Worm (Caenorhabditis elegans) whole organism, young adult: ENCODE measurements around the gene W05B10.6.

Experiments used
- B0019.2 ChIP-seq: fragments of 200-800 bp; sonication (Bioruptor generic); conservative IDR thresholded peaks from 2 replicates; pipeline ENCODE4 v1.3.6; 2022; ENCODE audit warnings: missing genetic modification reagents, missing genetic modification characterization, missing compliant biosample characterization
- C17E4.6 ChIP-seq: fragments of 200-800 bp; sonication (Bioruptor generic); IDR thresholded peaks from 2 replicates; pipeline ENCODE4 v1.3.6; 2022; ENCODE audit warnings: missing genetic modification reagents, missing genetic modification characterization, missing compliant biosample characterization
- F33H1.4 ChIP-seq: fragments of 200-800 bp; sonication (Bioruptor generic); IDR thresholded peaks from 2 replicates; pipeline ENCODE4 v1.3.6; 2022; ENCODE audit warnings: missing genetic modification reagents, missing genetic modification characterization, missing compliant biosample characterization
- F39B2.1 ChIP-seq: fragments of 200-800 bp; sonication (Bioruptor generic); IDR thresholded peaks from 2 replicates; pipeline ENCODE4 v1.3.6; 2022; ENCODE audit warnings: missing genetic modification reagents, missing genetic modification characterization, missing compliant biosample characterization
- F52B5.7 ChIP-seq: sonication (generic microtip); optimal IDR thresholded peaks from 2 replicates; lab custom pipeline; 2016; ENCODE audit warnings: mild to moderate bottlenecking, missing genetic modification characterization, missing compliant biosample characterization
- K12H6.12 ChIP-seq: fragments of 200-800 bp; sonication (Bioruptor generic); optimal IDR thresholded peaks from 2 replicates; lab custom pipeline; 2018; ENCODE audit warnings: mild to moderate bottlenecking, missing genetic modification characterization, missing compliant biosample characterization
- T07F8.4 ChIP-seq: sonication (generic microtip); optimal IDR thresholded peaks from 2 replicates; lab custom pipeline; 2016; ENCODE audit warnings: mild to moderate bottlenecking, missing genetic modification characterization, moderate library complexity, missing compliant biosample characterization
- Y53F4B.3 ChIP-seq: fragments of 200-800 bp; sonication (Bioruptor generic); IDR thresholded peaks from 2 replicates; pipeline ENCODE4 v1.3.6; 2022; ENCODE audit warnings: missing genetic modification reagents, missing genetic modification characterization, missing compliant biosample characterization
- Y56A3A.18 ChIP-seq: fragments of 200-800 bp; sonication (Bioruptor generic); IDR thresholded peaks from 2 replicates; pipeline ENCODE4 v1.3.6; 2022; ENCODE audit warnings: missing genetic modification reagents, missing genetic modification characterization, missing compliant biosample characterization
- Y79H2A.3 ChIP-seq: fragments of 200-800 bp; sonication (Bioruptor generic); conservative IDR thresholded peaks from 2 replicates; pipeline ENCODE4 v1.3.6; 2022; ENCODE audit warnings: missing genetic modification reagents, missing genetic modification characterization, missing compliant biosample characterization
- ZK185.1 ChIP-seq: sonication (generic microtip); optimal IDR thresholded peaks from 2 replicates; lab custom pipeline; 2016; ENCODE audit warnings: mild to moderate bottlenecking, missing genetic modification characterization, missing compliant biosample characterization; ENCODE audit not compliant: poor library complexity, severe bottlenecking
- ama-1 ChIP-seq, 3 experiments: fragments of 150-350 bp in 1 of 3; sonication (generic microtip) in 2 of 3; optimal IDR thresholded peaks; 2 replicates each; lab custom pipeline; 2014 to 2018; ENCODE audit warnings: missing biosample characterization in 2 of 3, missing genetic modification characterization in 2 of 3, missing genetic modification reagents in 2 of 3
- aptf-2 ChIP-seq: fragments of 200-800 bp; sonication (Bioruptor generic); conservative IDR thresholded peaks from 2 replicates; pipeline ENCODE4 v1.3.6; 2022; ENCODE audit warnings: missing genetic modification reagents, missing genetic modification characterization, missing compliant biosample characterization
- atf-7 ChIP-seq: sonication (generic microtip); optimal IDR thresholded peaks from 2 replicates; lab custom pipeline; 2017; ENCODE audit warnings: mild to moderate bottlenecking, missing genetic modification characterization, missing compliant biosample characterization
- athp-1 ChIP-seq: sonication (generic microtip); optimal IDR thresholded peaks from 2 replicates; lab custom pipeline; 2017; ENCODE audit warnings: mild to moderate bottlenecking, missing genetic modification characterization, missing compliant biosample characterization
- attf-3 ChIP-seq: fragments of 200-800 bp; sonication (Bioruptor generic); conservative IDR thresholded peaks from 2 replicates; pipeline ENCODE4 v1.3.6; 2022; ENCODE audit warnings: missing genetic modification reagents, missing genetic modification characterization, missing compliant biosample characterization
- attf-5 ChIP-seq: fragments of 200-800 bp; sonication (Bioruptor generic); optimal IDR thresholded peaks from 2 replicates; lab custom pipeline; 2018; ENCODE audit warnings: mild to moderate bottlenecking, missing genetic modification characterization, missing compliant biosample characterization
- attf-6 ChIP-seq: fragments of 200-800 bp; sonication (Bioruptor generic); IDR thresholded peaks from 2 replicates; pipeline ENCODE4 v1.3.6; 2022; ENCODE audit warnings: missing genetic modification reagents, missing genetic modification characterization, missing compliant biosample characterization
- cebp-1 ChIP-seq, 2 experiments: fragments of 200-800 bp in 1 of 2; sonication (Bioruptor generic) in 1 of 2; sonication (generic microtip) in 1 of 2; IDR thresholded peaks in 1 of 2; optimal IDR thresholded peaks in 1 of 2; 2 replicates each; pipeline versions ENCODE4 v1.3.6 to Lab custom; 2017 to 2022; ENCODE audit warnings: missing compliant biosample characterization in 2 of 2, missing genetic modification characterization in 2 of 2, mild to moderate bottlenecking in 1 of 2, missing genetic modification reagents in 1 of 2, moderate library complexity in 1 of 2
- ceh-100 ChIP-seq: fragments of 200-800 bp; sonication (Bioruptor generic); IDR thresholded peaks from 2 replicates; pipeline ENCODE4 v1.3.6; 2022; ENCODE audit warnings: missing genetic modification reagents, missing genetic modification characterization, missing compliant biosample characterization
- ceh-40 ChIP-seq: fragments of 200-800 bp; sonication (Bioruptor generic); IDR thresholded peaks from 2 replicates; pipeline ENCODE4 v1.3.6; 2022; ENCODE audit warnings: missing genetic modification characterization, missing compliant biosample characterization
- ceh-79 ChIP-seq: sonication (generic microtip); optimal IDR thresholded peaks from 2 replicates; lab custom pipeline; 2017; ENCODE audit warnings: mild to moderate bottlenecking, missing genetic modification characterization, missing compliant biosample characterization
- dpl-1 ChIP-seq: fragments of 150-350 bp; optimal IDR thresholded peaks from 2 replicates; lab custom pipeline; 2014; ENCODE audit warnings: missing biosample characterization, missing genetic modification reagents, missing genetic modification characterization
- egrh-3 ChIP-seq: fragments of 200-800 bp; sonication (Bioruptor generic); IDR thresholded peaks from 2 replicates; pipeline ENCODE4 v1.3.6; 2022; ENCODE audit warnings: missing genetic modification reagents, missing genetic modification characterization, missing compliant biosample characterization
- hlh-12 ChIP-seq: sonication (generic microtip); optimal IDR thresholded peaks from 2 replicates; lab custom pipeline; 2016; ENCODE audit warnings: missing genetic modification characterization, missing compliant biosample characterization
- mcd-1 ChIP-seq: fragments of 200-800 bp; sonication (Bioruptor generic); IDR thresholded peaks from 2 replicates; pipeline ENCODE4 v1.3.6; 2022; ENCODE audit warnings: missing genetic modification reagents, missing genetic modification characterization, missing compliant biosample characterization
- mes-4 ChIP-seq: sonication (generic microtip); optimal IDR thresholded peaks from 2 replicates; lab custom pipeline; 2016; ENCODE audit warnings: missing genotype, missing genetic modification characterization, missing compliant biosample characterization
- mxl-1 ChIP-seq: sonication (generic microtip); optimal IDR thresholded peaks from 2 replicates; lab custom pipeline; 2016; ENCODE audit warnings: missing genetic modification characterization, missing compliant biosample characterization
- nfya-1 ChIP-seq: sonication (generic microtip); optimal IDR thresholded peaks from 2 replicates; lab custom pipeline; 2017; ENCODE audit warnings: antibody characterized with exemption, missing compliant biosample characterization, missing genetic modification characterization, borderline replicate concordance; ENCODE audit not compliant: insufficient read depth
- nfya-2 ChIP-seq: fragments of 200-800 bp; sonication (Bioruptor generic); IDR thresholded peaks from 2 replicates; pipeline ENCODE4 v1.3.6; 2022; ENCODE audit warnings: missing genetic modification reagents, missing genetic modification characterization, missing compliant biosample characterization
- nhr-179 ChIP-seq: sonication (generic microtip); optimal IDR thresholded peaks from 2 replicates; lab custom pipeline; 2016; ENCODE audit warnings: mild to moderate bottlenecking, missing genetic modification characterization, missing compliant biosample characterization
- nhr-27 ChIP-seq: fragments of 200-800 bp; sonication (Bioruptor generic); optimal IDR thresholded peaks from 2 replicates; lab custom pipeline; 2018; ENCODE audit warnings: mild to moderate bottlenecking, missing genetic modification characterization, moderate library complexity, missing compliant biosample characterization
- nhr-80 ChIP-seq: sonication (generic microtip); optimal IDR thresholded peaks from 2 replicates; lab custom pipeline; 2016; ENCODE audit warnings: missing genetic modification characterization, missing compliant biosample characterization
- rcor-1 ChIP-seq: fragments of 200-800 bp; sonication (Bioruptor generic); IDR thresholded peaks from 2 replicates; pipeline ENCODE4 v1.3.6; 2022; ENCODE audit warnings: missing genetic modification reagents, missing genetic modification characterization, missing compliant biosample characterization
- rec-8 ChIP-seq, 2 experiments: sonication (generic microtip); optimal IDR thresholded peaks; 2 replicates each; lab custom pipeline; 2016; ENCODE audit warnings: mild to moderate bottlenecking in 2 of 2, missing genetic modification characterization in 2 of 2, missing genetic modification reagents in 2 of 2, missing genotype in 2 of 2, missing biosample characterization in 1 of 2, missing compliant biosample characterization in 1 of 2, moderate library complexity in 1 of 2
- snpc-1.3 ChIP-seq: sonication (generic microtip); optimal IDR thresholded peaks from 2 replicates; lab custom pipeline; 2017; ENCODE audit warnings: missing genetic modification characterization, mild to moderate bottlenecking, missing compliant biosample characterization, antibody characterized with exemption, moderate library complexity, missing genotype, missing genetic modification reagents; ENCODE audit not compliant: insufficient read depth
- sptf-2 ChIP-seq: fragments of 200-800 bp; sonication (Bioruptor generic); optimal IDR thresholded peaks from 2 replicates; lab custom pipeline; 2018; ENCODE audit warnings: mild to moderate bottlenecking, missing genetic modification characterization, missing compliant biosample characterization
- unc-130 ChIP-seq: sonication (generic microtip); optimal IDR thresholded peaks from 2 replicates; lab custom pipeline; 2016; ENCODE audit warnings: missing genetic modification reagents, missing genetic modification characterization, missing compliant biosample characterization
- xnd-1 ChIP-seq: sonication (generic microtip); optimal IDR thresholded peaks from 2 replicates; lab custom pipeline; 2016; ENCODE audit warnings: missing genotype, missing genetic modification reagents, missing genetic modification characterization, missing compliant biosample characterization
- ztf-25 ChIP-seq: fragments of 200-800 bp; sonication (Bioruptor generic); IDR thresholded peaks from 2 replicates; pipeline ENCODE4 v1.3.6; 2022; ENCODE audit warnings: missing genetic modification reagents, missing genetic modification characterization, missing compliant biosample characterization
- ztf-28 ChIP-seq: fragments of 200-800 bp; sonication (Bioruptor generic); IDR thresholded peaks from 2 replicates; pipeline ENCODE4 v1.3.6; 2022; ENCODE audit warnings: missing genetic modification reagents, missing genetic modification characterization, missing compliant biosample characterization
- ztf-6 ChIP-seq: fragments of 200-800 bp; sonication (Bioruptor generic); IDR thresholded peaks from 2 replicates; pipeline ENCODE4 v1.3.6; 2022; ENCODE audit warnings: missing genetic modification reagents, missing genetic modification characterization, missing compliant biosample characterization

Gene W05B10.6

ce11 chrV:12659426-12659825 is 1.4 kb upstream of the W05B10.6 start, which contains the start of gene ccch-3 (continued):
- TF ChIP-seq snpc-1.3, result peak; percentile 36
- no peak for TF ChIP-seq Y56A3A.18 (GFP tag; lab: Robert Waterston, UW)
- TF ChIP-seq ceh-40 (GFP tag; lab: Robert Waterston, UW), result no peak
- no peak for TF ChIP-seq egrh-3 (GFP tag; lab: Robert Waterston, UW)
- no peak for TF ChIP-seq F39B2.1 (GFP tag; lab: Robert Waterston, UW)
- TF ChIP-seq mcd-1, result peak; percentile 64
- no peak for TF ChIP-seq ztf-6 (GFP tag; lab: Robert Waterston, UW)
- TF ChIP-seq rec-8 (tag; optimal IDR thresholded peaks at IDR 0.05; lab: Kevin White, UChicago), result no peak
- peak; percentile 26 for TF ChIP-seq sptf-2
- TF ChIP-seq athp-1 (tag; lab: Kevin White, UChicago), result peak; percentile 32
- no peak for TF ChIP-seq mes-4 (tag; lab: Kevin White, UChicago)
- no peak for TF ChIP-seq ztf-28
- no peak for TF ChIP-seq Y79H2A.3
- TF ChIP-seq dpl-1 (GFP tag; lab: Kevin White, UChicago), result no peak
- TF ChIP-seq rcor-1 (GFP tag; lab: Robert Waterston, UW), result peak; percentile 71
- TF ChIP-seq F33H1.4 (GFP tag; lab: Robert Waterston, UW), result peak; percentile 26
- TF ChIP-seq nhr-179, result no peak
- peak; percentile 80 for TF ChIP-seq attf-5
- no peak for TF ChIP-seq mxl-1 (tag; lab: Kevin White, UChicago)
- TF ChIP-seq atf-7 (tag; lab: Kevin White, UChicago), result peak; percentile 65
- TF ChIP-seq C17E4.6, result peak; percentile 22; the same call in 1 of the 2 replicates
- no peak for TF ChIP-seq ama-1 (optimal IDR thresholded peaks at IDR 0.05; lab: Kevin White, UChicago)
- no peak for TF ChIP-seq ama-1 (GFP tag; optimal IDR thresholded peaks at IDR 0.05; lab: Kevin White, UChicago)
- TF ChIP-seq aptf-2, result no peak
- TF ChIP-seq cebp-1 (GFP tag; IDR thresholded peaks at IDR 0.05; lab: Robert Waterston, UW), result no peak
- peak; percentile 72 for TF ChIP-seq cebp-1 (tag; optimal IDR thresholded peaks at IDR 0.05; lab: Kevin White, UChicago)
- TF ChIP-seq nhr-27 (tag; lab: Kevin White, UChicago), result no peak
- TF ChIP-seq nfya-1 (tag; lab: Kevin White, UChicago), result no peak
- TF ChIP-seq hlh-12 (tag; lab: Kevin White, UChicago), result no peak
- no peak for TF ChIP-seq nfya-2 (GFP tag; lab: Robert Waterston, UW)

DNA sequence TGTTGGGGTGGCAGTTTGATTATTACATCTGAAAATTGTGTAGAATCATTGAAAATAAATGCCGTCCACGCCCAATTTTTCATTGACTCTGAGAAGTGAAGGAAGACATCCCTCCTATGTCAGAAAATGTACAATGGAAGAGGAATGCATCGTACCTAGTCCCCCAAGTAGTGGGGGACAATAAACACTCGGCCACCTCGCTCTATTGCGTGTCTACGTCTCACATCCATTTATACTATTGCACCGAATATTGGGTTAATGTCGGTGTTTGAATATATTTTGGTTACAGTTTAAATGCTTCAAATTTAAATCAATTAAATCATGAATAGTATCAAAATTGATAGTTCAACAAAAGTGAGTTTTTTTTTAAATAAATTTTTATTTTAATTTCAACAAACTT is 8.4 kb downstream of the W05B10.6 start, which contains the start of gene lin-25:
Gene lin-25, plus strand, starts transcription at position 290 of the 400 bp plus-strand sequence.
- no peak for TF ChIP-seq ceh-79
- no peak for TF ChIP-seq Y53F4B.3 (GFP tag; lab: Robert Waterston, UW)
- TF ChIP-seq K12H6.12 (tag; lab: Kevin White, UChicago), result no peak
- TF ChIP-seq nfya-2 (GFP tag; lab: Robert Waterston, UW), result no peak
- TF ChIP-seq unc-130 (GFP tag; lab: Kevin White, UChicago), result no peak
- no peak for TF ChIP-seq attf-3
- no peak for TF ChIP-seq ztf-25
- peak; percentile 53 for TF ChIP-seq nhr-80
- no peak for TF ChIP-seq F52B5.7
- TF ChIP-seq xnd-1 (tag; lab: Kevin White, UChicago), result no peak
- TF ChIP-seq cebp-1 (GFP tag; IDR thresholded peaks at IDR 0.05; lab: Robert Waterston, UW), result no peak
- no peak for TF ChIP-seq cebp-1 (tag; optimal IDR thresholded peaks at IDR 0.05; lab: Kevin White, UChicago)
- no peak for TF ChIP-seq T07F8.4 (tag; lab: Kevin White, UChicago)
- peak; percentile 23 for TF ChIP-seq ZK185.1 (tag; lab: Kevin White, UChicago)
- no peak for TF ChIP-seq B0019.2 (GFP tag; lab: Robert Waterston, UW)
- TF ChIP-seq ceh-100, result no peak
- no peak for TF ChIP-seq attf-6 (GFP tag; lab: Robert Waterston, UW)
